Worm (Caenorhabditis elegans) whole organism, L1 larva: ENCODE measurements around the gene F55C12.6.

Source experiments
- C04F5.9 ChIP-seq: sonication (generic microtip); optimal IDR thresholded peaks from 2 replicates; lab custom pipeline; 2016; ENCODE audit warnings: missing genetic modification characterization, missing compliant biosample characterization
- C34B4.2 ChIP-seq: sonication (generic microtip); optimal IDR thresholded peaks from 2 replicates; lab custom pipeline; 2017; ENCODE audit warnings: mild to moderate bottlenecking, missing genetic modification characterization, missing compliant biosample characterization
- F16B12.6 ChIP-seq: fragments of 150-350 bp; optimal IDR thresholded peaks from 2 replicates; lab custom pipeline; 2014; ENCODE audit warnings: missing biosample characterization, missing genetic modification characterization
- Y116A8C.19 ChIP-seq: sonication (generic microtip); optimal IDR thresholded peaks from 2 replicates; lab custom pipeline; 2016; ENCODE audit warnings: missing compliant biosample characterization, missing genetic modification characterization, borderline replicate concordance
- aha-1 ChIP-seq: fragments of 150-350 bp; optimal IDR thresholded peaks from 2 replicates; lab custom pipeline; 2014; ENCODE audit warnings: missing biosample characterization, missing genetic modification characterization
- aly-2 ChIP-seq: fragments of 150-350 bp; optimal IDR thresholded peaks from 2 replicates; lab custom pipeline; 2014; ENCODE audit warnings: missing biosample characterization, missing genetic modification characterization
- ama-1 ChIP-seq: fragments of 150-350 bp; optimal IDR thresholded peaks from 2 replicates; lab custom pipeline; 2014
- blmp-1 ChIP-seq: fragments of 150-350 bp; optimal IDR thresholded peaks from 2 replicates; lab custom pipeline; 2014; ENCODE audit warnings: missing biosample characterization, missing genetic modification characterization
- ceh-63 ChIP-seq: fragments of 200-800 bp; sonication (Bioruptor generic); optimal IDR thresholded peaks from 2 replicates; lab custom pipeline; 2018; ENCODE audit warnings: mild to moderate bottlenecking, missing genetic modification characterization, missing compliant biosample characterization
- ceh-8 ChIP-seq: fragments of 200-800 bp; sonication (Bioruptor generic); optimal IDR thresholded peaks from 2 replicates; lab custom pipeline; 2018; ENCODE audit warnings: mild to moderate bottlenecking, missing genetic modification characterization, moderate library complexity, missing compliant biosample characterization
- ceh-88 ChIP-seq: fragments of 200-800 bp; sonication (Bioruptor generic); IDR thresholded peaks from 2 replicates; pipeline ENCODE4 v1.3.6; 2022; ENCODE audit warnings: missing genetic modification characterization, missing compliant biosample characterization
- dpl-1 ChIP-seq, 3 experiments: fragments of 150-350 bp in 2 of 3; sonication (generic microtip) in 1 of 3; optimal IDR thresholded peaks; 2 replicates each; lab custom pipeline; 2014 to 2017; ENCODE audit warnings: missing biosample characterization in 3 of 3, missing genetic modification characterization in 3 of 3, missing genetic modification reagents in 3 of 3
- dsc-1 ChIP-seq: sonication (generic microtip); optimal IDR thresholded peaks from 2 replicates; lab custom pipeline; 2016; ENCODE audit warnings: mild to moderate bottlenecking, missing genetic modification characterization, missing compliant biosample characterization
- efl-3 ChIP-seq: fragments of 200-800 bp; sonication (Bioruptor generic); optimal IDR thresholded peaks from 2 replicates; lab custom pipeline; 2018; ENCODE audit warnings: mild to moderate bottlenecking, missing genetic modification characterization, missing compliant biosample characterization
- egl-13 ChIP-seq: sonication (generic microtip); optimal IDR thresholded peaks from 2 replicates; lab custom pipeline; 2016; ENCODE audit warnings: missing genotype, missing genetic modification reagents, missing genetic modification characterization, missing compliant biosample characterization
- ets-5 ChIP-seq: fragments of 200-800 bp; sonication (Bioruptor generic); IDR thresholded peaks from 2 replicates; pipeline ENCODE4 v1.3.6; 2022; ENCODE audit warnings: missing genetic modification characterization, missing compliant biosample characterization
- fkh-10 ChIP-seq: sonication (generic microtip); optimal IDR thresholded peaks from 2 replicates; lab custom pipeline; 2017; ENCODE audit warnings: missing biosample characterization, missing genetic modification reagents, missing genetic modification characterization
- fkh-4 ChIP-seq: sonication (generic microtip); optimal IDR thresholded peaks from 2 replicates; lab custom pipeline; 2016; ENCODE audit warnings: missing compliant biosample characterization, missing genetic modification characterization, borderline replicate concordance
- grh-1 ChIP-seq: fragments of 200-800 bp; sonication (Bioruptor generic); IDR thresholded peaks from 2 replicates; pipeline ENCODE4 v1.3.6; 2022; ENCODE audit warnings: missing genetic modification reagents, missing genetic modification characterization, missing compliant biosample characterization
- hlh-4 ChIP-seq: sonication (generic microtip); optimal IDR thresholded peaks from 2 replicates; lab custom pipeline; 2016; ENCODE audit warnings: mild to moderate bottlenecking, missing genetic modification characterization, missing compliant biosample characterization
- hpl-2 ChIP-seq: fragments of 150-350 bp; optimal IDR thresholded peaks from 2 replicates; lab custom pipeline; 2014; ENCODE audit warnings: missing biosample characterization, missing genetic modification reagents, missing genetic modification characterization
- isw-1 ChIP-seq: fragments of 200-800 bp; sonication (Bioruptor generic); IDR thresholded peaks from 2 replicates; pipeline ENCODE4 v1.3.6; 2022; ENCODE audit warnings: missing genetic modification characterization, missing compliant biosample characterization
- lin-13 ChIP-seq: fragments of 150-350 bp; optimal IDR thresholded peaks from 2 replicates; lab custom pipeline; 2014; ENCODE audit warnings: missing biosample characterization, missing genetic modification reagents, missing genetic modification characterization
- lin-35 ChIP-seq, 2 experiments: fragments of 150-350 bp; optimal IDR thresholded peaks; 2 replicates each; lab custom pipeline; 2014; ENCODE audit warnings: missing biosample characterization in 2 of 2, missing genetic modification characterization in 2 of 2, missing genetic modification reagents in 2 of 2
- lir-3 ChIP-seq: sonication (generic microtip); optimal IDR thresholded peaks from 2 replicates; lab custom pipeline; 2016; ENCODE audit warnings: mild to moderate bottlenecking, missing genetic modification characterization, moderate library complexity, missing compliant biosample characterization; ENCODE audit not compliant: poor library complexity
- lsy-2 ChIP-seq, 2 experiments: fragments of 150-350 bp; optimal IDR thresholded peaks; 2 replicates each; lab custom pipeline; 2014; ENCODE audit warnings: missing biosample characterization in 2 of 2, missing genetic modification characterization in 2 of 2
- mab-9 ChIP-seq: fragments of 200-800 bp; sonication (Bioruptor generic); IDR thresholded peaks from 2 replicates; pipeline ENCODE4 v1.3.6; 2022; ENCODE audit warnings: missing genetic modification reagents, missing genetic modification characterization, missing compliant biosample characterization
- mef-2 ChIP-seq: fragments of 150-350 bp; optimal IDR thresholded peaks from 2 replicates; lab custom pipeline; 2014; ENCODE audit warnings: missing biosample characterization, missing genetic modification characterization
- nhr-237 ChIP-seq: fragments of 150-350 bp; optimal IDR thresholded peaks from 2 replicates; lab custom pipeline; 2014; ENCODE audit warnings: missing biosample characterization, missing genetic modification characterization
- nhr-28 ChIP-seq: fragments of 150-350 bp; optimal IDR thresholded peaks from 2 replicates; lab custom pipeline; 2014; ENCODE audit warnings: missing biosample characterization, missing genetic modification characterization
- nhr-71 ChIP-seq: sonication (generic microtip); optimal IDR thresholded peaks from 2 replicates; lab custom pipeline; 2016; ENCODE audit warnings: mild to moderate bottlenecking, missing genetic modification characterization, moderate library complexity, missing compliant biosample characterization
- nhr-85 ChIP-seq: sonication (generic microtip); peaks from one replicate; lab custom pipeline; 2016; ENCODE audit warnings: missing genetic modification characterization, inconsistent platforms, missing compliant biosample characterization
- pax-3 ChIP-seq: fragments of 200-800 bp; sonication (Bioruptor generic); optimal IDR thresholded peaks from 2 replicates; lab custom pipeline; 2018; ENCODE audit warnings: mild to moderate bottlenecking, missing genetic modification characterization, moderate library complexity, missing compliant biosample characterization
- pqm-1 ChIP-seq: sonication (generic microtip); optimal IDR thresholded peaks from 3 replicates; lab custom pipeline; 2017; ENCODE audit warnings: missing biosample characterization, missing genetic modification characterization
- rnt-1 ChIP-seq: sonication (generic microtip); optimal IDR thresholded peaks from 2 replicates; lab custom pipeline; 2016; ENCODE audit warnings: mild to moderate bottlenecking, missing genetic modification characterization, moderate library complexity, missing compliant biosample characterization
- snu-23 ChIP-seq: sonication (generic microtip); optimal IDR thresholded peaks from 2 replicates; lab custom pipeline; 2016; ENCODE audit warnings: missing genetic modification characterization, missing compliant biosample characterization
- sptf-1 ChIP-seq: fragments of 150-350 bp; optimal IDR thresholded peaks from 2 replicates; lab custom pipeline; 2014; ENCODE audit warnings: missing biosample characterization, missing genetic modification characterization
- swsn-7 ChIP-seq: sonication (generic microtip); optimal IDR thresholded peaks from 2 replicates; lab custom pipeline; 2016; ENCODE audit warnings: missing genetic modification characterization, missing compliant biosample characterization
- tlp-1 ChIP-seq: fragments of 150-350 bp; optimal IDR thresholded peaks from 2 replicates; lab custom pipeline; 2014; ENCODE audit warnings: missing biosample characterization, missing genetic modification characterization
- unc-130 ChIP-seq: fragments of 150-350 bp; optimal IDR thresholded peaks from 2 replicates; lab custom pipeline; 2017; ENCODE audit warnings: missing biosample characterization, missing genetic modification characterization, inconsistent platforms
- unc-30 ChIP-seq: sonication (generic microtip); optimal IDR thresholded peaks from 2 replicates; lab custom pipeline; 2017; ENCODE audit warnings: missing biosample characterization, missing genetic modification characterization
- vab-15 ChIP-seq: sonication (generic microtip); optimal IDR thresholded peaks from 2 replicates; lab custom pipeline; 2017; ENCODE audit warnings: missing genotype, mild to moderate bottlenecking, missing genetic modification characterization, missing compliant biosample characterization
- zag-1 ChIP-seq: fragments of 150-350 bp; optimal IDR thresholded peaks from 2 replicates; lab custom pipeline; 2014; ENCODE audit warnings: missing biosample characterization, missing genetic modification characterization
- ztf-11 ChIP-seq, 2 experiments: sonication (generic microtip); optimal IDR thresholded peaks; 2 replicates each; lab custom pipeline; 2016 to 2017; ENCODE audit warnings: missing genetic modification characterization in 2 of 2, missing biosample characterization in 1 of 2, missing compliant biosample characterization in 1 of 2
- ztf-4 ChIP-seq: fragments of 150-350 bp; optimal IDR thresholded peaks from 2 replicates; lab custom pipeline; 2014; ENCODE audit warnings: missing biosample characterization, missing genetic modification characterization

Gene F55C12.6

DNA sequence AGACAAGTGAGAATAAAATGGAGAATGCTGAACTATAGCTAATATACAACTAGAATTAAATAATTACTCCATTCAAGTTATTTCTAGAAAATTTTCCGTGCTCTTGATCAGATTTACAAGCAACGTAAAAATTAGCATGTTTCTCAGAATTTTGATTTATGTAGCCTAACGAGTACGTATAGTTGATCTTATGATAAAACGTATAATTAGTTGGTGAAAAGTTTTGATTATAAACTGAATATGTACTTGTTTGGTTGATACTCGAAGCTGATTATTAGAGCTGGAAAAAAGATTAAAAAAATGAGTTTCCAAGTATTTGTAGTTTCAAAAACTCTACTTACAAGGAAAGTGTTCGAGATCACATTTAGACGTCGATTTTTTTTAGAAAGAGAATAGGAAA is 20.6 kb upstream of the F55C12.6 start (continued):
- TF ChIP-seq ceh-63 (GFP tag; lab: Kevin White, UChicago) (no peak), pqm-1 (no peak), snu-23 (GFP tag; lab: Kevin White, UChicago) (no peak), dpl-1 (GFP tag; optimal IDR thresholded peaks at IDR 0.05; lab: Kevin White, UChicago) (no peak), mef-2 (tag; lab: Kevin White, UChicago) (no peak), C34B4.2 (tag; lab: Kevin White, UChicago) (no peak), vab-15 (no peak), C04F5.9 (tag; lab: Kevin White, UChicago) (no peak), ceh-8 (GFP tag; lab: Kevin White, UChicago) (peak; percentile 35), F16B12.6 (tag; lab: Kevin White, UChicago) (no peak), isw-1 (GFP tag; lab: Robert Waterston, UW) (no peak), unc-30 (tag; lab: Kevin White, UChicago) (no peak), dsc-1 (tag; lab: Kevin White, UChicago) (no peak), ceh-88 (GFP tag; lab: Robert Waterston, UW) (no peak), lin-35 (GFP tag; optimal IDR thresholded peaks at IDR 0.05; lab: Kevin White, UChicago) (no peak), efl-3 (GFP tag; lab: Kevin White, UChicago) (no peak), hlh-4 (tag; lab: Kevin White, UChicago) (no peak), mab-9 (GFP tag; lab: Robert Waterston, UW) (no peak), fkh-4 (tag; lab: Kevin White, UChicago) (no peak), fkh-10 (GFP tag; lab: Kevin White, UChicago) (no peak), pax-3 (tag; lab: Kevin White, UChicago) (peak; percentile 62), lir-3 (tag; lab: Kevin White, UChicago) (no peak), ama-1 (lab: Kevin White, UChicago) (no peak), aha-1 (tag; lab: Kevin White, UChicago) (no peak), Y116A8C.19 (tag; lab: Kevin White, UChicago) (no peak), unc-130 (tag; lab: Kevin White, UChicago) (no peak), nhr-237 (peak; percentile 25), tlp-1 (tag; lab: Kevin White, UChicago) (no peak), zag-1 (tag; lab: Kevin White, UChicago) (no peak), sptf-1 (tag; lab: Kevin White, UChicago) (no peak), hpl-2 (GFP tag; lab: Kevin White, UChicago) (no peak), ztf-11 (tag; optimal IDR thresholded peaks at IDR 0.05; lab: Kevin White, UChicago) (no peak), swsn-7 (tag; lab: Kevin White, UChicago) (peak; percentile 9), lin-13 (GFP tag; lab: Kevin White, UChicago) (no peak), aly-2 (no peak), nhr-85 (tag; lab: Kevin White, UChicago) (no peak), rnt-1 (tag; lab: Kevin White, UChicago) (no peak), ets-5 (GFP tag; lab: Robert Waterston, UW) (no peak), lsy-2 (tag; optimal IDR thresholded peaks at IDR 0.05; lab: Kevin White, UChicago) (no peak), grh-1 (GFP tag; lab: Robert Waterston, UW) (no peak), blmp-1 (no peak), nhr-71 (tag; lab: Kevin White, UChicago) (peak; percentile 64), ztf-4 (no peak), nhr-28 (no peak), egl-13 (no peak)
- TF ChIP-seq, all 84 proteins: peak for 10
